Worm (Caenorhabditis elegans) whole organism, young adult: ENCODE measurements around the gene tpan-1.

Source experiments
- B0035.1 ChIP-seq: sonication (generic microtip); optimal IDR thresholded peaks from 2 replicates; lab custom pipeline; 2016; ENCODE audit warnings: missing genetic modification characterization, mild to moderate bottlenecking, missing compliant biosample characterization, missing genotype, missing genetic modification reagents
- C06A6.2 ChIP-seq: fragments of 200-800 bp; sonication (Bioruptor generic); conservative IDR thresholded peaks from 2 replicates; pipeline ENCODE4 v1.3.6; 2022; ENCODE audit warnings: missing genetic modification characterization, missing compliant biosample characterization
- C17E4.6 ChIP-seq: fragments of 200-800 bp; sonication (Bioruptor generic); IDR thresholded peaks from 2 replicates; pipeline ENCODE4 v1.3.6; 2022; ENCODE audit warnings: missing genetic modification reagents, missing genetic modification characterization, missing compliant biosample characterization
- F23B12.7 ChIP-seq: sonication (generic microtip); optimal IDR thresholded peaks from 2 replicates; lab custom pipeline; 2017; ENCODE audit warnings: missing genetic modification characterization, mild to moderate bottlenecking, missing compliant biosample characterization, antibody characterized with exemption, moderate library complexity; ENCODE audit not compliant: insufficient read depth
- F33H1.4 ChIP-seq: fragments of 200-800 bp; sonication (Bioruptor generic); IDR thresholded peaks from 2 replicates; pipeline ENCODE4 v1.3.6; 2022; ENCODE audit warnings: missing genetic modification reagents, missing genetic modification characterization, missing compliant biosample characterization
- F49E8.2 ChIP-seq: sonication (generic microtip); optimal IDR thresholded peaks from 3 replicates; lab custom pipeline; 2017; ENCODE audit warnings: missing genetic modification characterization, mild to moderate bottlenecking, missing compliant biosample characterization, antibody characterized with exemption, moderate library complexity; ENCODE audit not compliant: insufficient read depth
- F57C9.4 ChIP-seq: sonication (generic microtip); optimal IDR thresholded peaks from 2 replicates; lab custom pipeline; 2017; ENCODE audit warnings: mild to moderate bottlenecking, missing genetic modification characterization, missing compliant biosample characterization
- Y53G8AR.9 ChIP-seq: fragments of 200-800 bp; sonication (Bioruptor generic); conservative IDR thresholded peaks from 2 replicates; pipeline ENCODE4 v1.3.6; 2022; ENCODE audit warnings: missing genetic modification reagents, missing genetic modification characterization, missing compliant biosample characterization
- Y95B8A.8 ChIP-seq: fragments of 200-800 bp; sonication (Bioruptor generic); IDR thresholded peaks from 2 replicates; pipeline ENCODE4 v1.3.6; 2022; ENCODE audit warnings: missing genetic modification reagents, missing genetic modification characterization, missing compliant biosample characterization
- ama-1 ChIP-seq, 3 experiments: fragments of 150-350 bp in 1 of 3; sonication (generic microtip) in 2 of 3; optimal IDR thresholded peaks; 2 replicates each; lab custom pipeline; 2014 to 2018; ENCODE audit warnings: missing biosample characterization in 2 of 3, missing genetic modification characterization in 2 of 3, missing genetic modification reagents in 2 of 3
- atf-7 ChIP-seq: sonication (generic microtip); optimal IDR thresholded peaks from 2 replicates; lab custom pipeline; 2017; ENCODE audit warnings: mild to moderate bottlenecking, missing genetic modification characterization, missing compliant biosample characterization
- cebp-1 ChIP-seq, 2 experiments: fragments of 200-800 bp in 1 of 2; sonication (Bioruptor generic) in 1 of 2; sonication (generic microtip) in 1 of 2; IDR thresholded peaks in 1 of 2; optimal IDR thresholded peaks in 1 of 2; 2 replicates each; pipeline versions ENCODE4 v1.3.6 to Lab custom; 2017 to 2022; ENCODE audit warnings: missing compliant biosample characterization in 2 of 2, missing genetic modification characterization in 2 of 2, mild to moderate bottlenecking in 1 of 2, missing genetic modification reagents in 1 of 2, moderate library complexity in 1 of 2
- die-1 ChIP-seq: sonication (generic microtip); optimal IDR thresholded peaks from 2 replicates; lab custom pipeline; 2016; ENCODE audit warnings: missing genotype, mild to moderate bottlenecking, missing genetic modification characterization, missing compliant biosample characterization
- dox-1 ChIP-seq: fragments of 200-800 bp; sonication (Bioruptor generic); IDR thresholded peaks from 2 replicates; pipeline ENCODE4 v1.3.6; 2022; ENCODE audit warnings: missing genetic modification reagents, missing genetic modification characterization, missing compliant biosample characterization
- egl-18 ChIP-seq: fragments of 200-800 bp; sonication (Bioruptor generic); IDR thresholded peaks from 2 replicates; pipeline ENCODE4 v1.3.6; 2022; ENCODE audit warnings: missing genetic modification reagents, missing genetic modification characterization, missing compliant biosample characterization
- egl-44 ChIP-seq: fragments of 200-800 bp; sonication (Bioruptor generic); IDR thresholded peaks from 2 replicates; pipeline ENCODE4 v1.3.6; 2022; ENCODE audit warnings: missing genetic modification reagents, missing genetic modification characterization, missing compliant biosample characterization
- ets-4 ChIP-seq: fragments of 200-800 bp; sonication (Bioruptor generic); optimal IDR thresholded peaks from 2 replicates; lab custom pipeline; 2018; ENCODE audit warnings: mild to moderate bottlenecking, missing genetic modification characterization, missing compliant biosample characterization
- fkh-3 ChIP-seq: sonication (generic microtip); optimal IDR thresholded peaks from 2 replicates; lab custom pipeline; 2016; ENCODE audit warnings: mild to moderate bottlenecking, missing genetic modification characterization, missing compliant biosample characterization
- hmg-1.2 ChIP-seq: fragments of 200-800 bp; sonication (Bioruptor generic); IDR thresholded peaks from 2 replicates; pipeline ENCODE4 v1.3.6; 2022; ENCODE audit warnings: missing genetic modification reagents, missing genetic modification characterization, missing compliant biosample characterization
- hsf-1 ChIP-seq: fragments of 200-800 bp; sonication (Bioruptor generic); IDR thresholded peaks from 2 replicates; pipeline ENCODE4 v1.3.6; 2022; ENCODE audit warnings: missing genetic modification reagents, missing genetic modification characterization, missing compliant biosample characterization
- let-526 ChIP-seq: fragments of 200-800 bp; sonication (Bioruptor generic); IDR thresholded peaks from 2 replicates; pipeline ENCODE4 v1.3.6; 2022; ENCODE audit warnings: missing genetic modification reagents, missing genetic modification characterization, missing compliant biosample characterization
- let-607 ChIP-seq, 2 experiments: fragments of 200-800 bp in 1 of 2; sonication (Bioruptor generic) in 1 of 2; sonication (generic microtip) in 1 of 2; optimal IDR thresholded peaks; 2 replicates each; lab custom pipeline; 2016 to 2018; ENCODE audit warnings: mild to moderate bottlenecking in 2 of 2, missing compliant biosample characterization in 2 of 2, missing genetic modification characterization in 2 of 2, moderate library complexity in 2 of 2, missing genotype in 1 of 2
- lin-54 ChIP-seq: fragments of 200-800 bp; sonication (Bioruptor generic); optimal IDR thresholded peaks from 2 replicates; lab custom pipeline; 2018; ENCODE audit warnings: mild to moderate bottlenecking, missing genetic modification characterization, missing compliant biosample characterization
- lir-1 ChIP-seq: fragments of 200-800 bp; sonication (Bioruptor generic); conservative IDR thresholded peaks from 2 replicates; pipeline ENCODE4 v1.3.6; 2022; ENCODE audit warnings: missing genetic modification reagents, missing genetic modification characterization, missing compliant biosample characterization
- madf-8 ChIP-seq: fragments of 200-800 bp; sonication (Bioruptor generic); conservative IDR thresholded peaks from 2 replicates; pipeline ENCODE4 v1.3.6; 2022; ENCODE audit warnings: missing genetic modification reagents, missing genetic modification characterization, missing compliant biosample characterization
- mes-4 ChIP-seq: sonication (generic microtip); optimal IDR thresholded peaks from 2 replicates; lab custom pipeline; 2016; ENCODE audit warnings: missing genotype, missing genetic modification characterization, missing compliant biosample characterization
- nfya-1 ChIP-seq: sonication (generic microtip); optimal IDR thresholded peaks from 2 replicates; lab custom pipeline; 2017; ENCODE audit warnings: antibody characterized with exemption, missing compliant biosample characterization, missing genetic modification characterization, borderline replicate concordance; ENCODE audit not compliant: insufficient read depth
- nfyb-1 ChIP-seq: fragments of 200-800 bp; sonication (Bioruptor generic); IDR thresholded peaks from 2 replicates; pipeline ENCODE4 v1.3.6; 2022; ENCODE audit warnings: missing genetic modification reagents, missing genetic modification characterization, missing compliant biosample characterization
- nhr-179 ChIP-seq: sonication (generic microtip); optimal IDR thresholded peaks from 2 replicates; lab custom pipeline; 2016; ENCODE audit warnings: mild to moderate bottlenecking, missing genetic modification characterization, missing compliant biosample characterization
- nhr-80 ChIP-seq: sonication (generic microtip); optimal IDR thresholded peaks from 2 replicates; lab custom pipeline; 2016; ENCODE audit warnings: missing genetic modification characterization, missing compliant biosample characterization
- pha-4 ChIP-seq: fragments of 150-350 bp; sonication (generic microtip); optimal IDR thresholded peaks from 2 replicates; lab custom pipeline; 2014; ENCODE audit warnings: missing biosample characterization, missing genetic modification reagents, missing genetic modification characterization
- rcor-1 ChIP-seq: fragments of 200-800 bp; sonication (Bioruptor generic); IDR thresholded peaks from 2 replicates; pipeline ENCODE4 v1.3.6; 2022; ENCODE audit warnings: missing genetic modification reagents, missing genetic modification characterization, missing compliant biosample characterization
- repo-1 ChIP-seq: sonication (generic microtip); optimal IDR thresholded peaks from 2 replicates; lab custom pipeline; 2017; ENCODE audit warnings: mild to moderate bottlenecking, missing genetic modification characterization, missing compliant biosample characterization
- unc-62 ChIP-seq: fragments of 150-350 bp; optimal IDR thresholded peaks from 2 replicates; lab custom pipeline; 2014; ENCODE audit warnings: missing biosample characterization, missing genetic modification reagents, missing genetic modification characterization
- zfh-2 ChIP-seq: fragments of 200-800 bp; sonication (Bioruptor generic); conservative IDR thresholded peaks from 2 replicates; pipeline ENCODE4 v1.3.6; 2022; ENCODE audit warnings: missing genetic modification reagents, missing genetic modification characterization, missing compliant biosample characterization
- ztf-22 ChIP-seq: fragments of 200-800 bp; sonication (Bioruptor generic); optimal IDR thresholded peaks from 2 replicates; lab custom pipeline; 2018; ENCODE audit warnings: mild to moderate bottlenecking, missing genetic modification characterization, moderate library complexity, missing compliant biosample characterization
- ztf-25 ChIP-seq: fragments of 200-800 bp; sonication (Bioruptor generic); IDR thresholded peaks from 2 replicates; pipeline ENCODE4 v1.3.6; 2022; ENCODE audit warnings: missing genetic modification reagents, missing genetic modification characterization, missing compliant biosample characterization

The tpan-1 gene

DNA sequence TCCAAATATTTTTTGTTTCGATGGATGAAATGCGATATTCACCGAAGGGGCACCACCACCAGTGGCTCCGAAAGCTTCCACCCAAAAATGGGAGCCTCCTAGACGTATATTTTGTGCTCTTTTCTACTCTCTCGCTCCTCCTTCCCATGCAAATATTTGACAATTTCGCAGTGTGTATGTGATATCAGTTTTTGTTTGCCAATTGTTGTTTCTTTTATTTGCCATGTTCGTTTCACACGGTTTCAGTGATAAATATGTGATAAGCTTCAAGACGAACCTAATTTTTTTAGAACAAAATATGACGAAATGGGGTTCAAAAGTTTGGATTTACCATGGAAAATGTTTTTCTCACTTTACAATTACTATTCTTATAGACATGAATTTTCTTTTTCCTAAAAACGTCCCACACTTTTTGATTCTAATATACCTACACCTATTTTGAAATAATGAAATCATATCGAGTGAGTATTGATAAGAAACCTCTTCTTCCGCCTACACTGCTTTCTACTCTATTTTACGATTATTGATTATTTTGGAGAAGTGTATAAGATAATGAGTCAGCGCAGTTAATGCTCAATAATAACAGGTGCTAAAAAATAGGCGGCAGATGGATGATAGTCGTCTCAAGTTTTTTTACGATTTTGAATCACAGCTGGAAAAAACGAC lies 35.3 kb upstream of the tpan-1 start:
- TF ChIP-seq Y95B8A.8, result no peak
- TF ChIP-seq C17E4.6 (GFP tag; lab: Robert Waterston, UW), result no peak
- peak; percentile 70 for TF ChIP-seq pha-4

ce11 chrV:20755494-20755893 lies 33.8 kb upstream of the tpan-1 start:
- TF ChIP-seq hmg-1.2 (GFP tag; lab: Robert Waterston, UW), result no peak
- peak; percentile 3 for TF ChIP-seq nhr-80
- TF ChIP-seq nfyb-1, result no peak
- no peak for TF ChIP-seq cebp-1 (GFP tag; IDR thresholded peaks at IDR 0.05; lab: Robert Waterston, UW)
- TF ChIP-seq cebp-1 (tag; optimal IDR thresholded peaks at IDR 0.05; lab: Kevin White, UChicago), result peak; percentile 51

ce11 chrV:20756385-20756996 lies 32.8 kb upstream of the tpan-1 start:
- TF ChIP-seq atf-7 (no peak), nhr-179 (tag; lab: Kevin White, UChicago) (no peak), let-607 (tag; optimal IDR thresholded peaks at IDR 0.05; lab: Kevin White, UChicago) (no peak), ets-4 (no peak), fkh-3 (peak; percentile 12), Y53G8AR.9 (GFP tag; lab: Robert Waterston, UW) (no peak), hsf-1 (GFP tag; lab: Robert Waterston, UW) (no peak), zfh-2 (peak; percentile 66), F49E8.2 (tag; lab: Kevin White, UChicago) (no peak), nhr-80 (no peak), pha-4 (peak; percentile 95), F57C9.4 (no peak), ztf-25 (GFP tag; lab: Robert Waterston, UW) (no peak), egl-18 (GFP tag; lab: Robert Waterston, UW) (no peak), ztf-22 (GFP tag; lab: Kevin White, UChicago) (no peak)

DNA sequence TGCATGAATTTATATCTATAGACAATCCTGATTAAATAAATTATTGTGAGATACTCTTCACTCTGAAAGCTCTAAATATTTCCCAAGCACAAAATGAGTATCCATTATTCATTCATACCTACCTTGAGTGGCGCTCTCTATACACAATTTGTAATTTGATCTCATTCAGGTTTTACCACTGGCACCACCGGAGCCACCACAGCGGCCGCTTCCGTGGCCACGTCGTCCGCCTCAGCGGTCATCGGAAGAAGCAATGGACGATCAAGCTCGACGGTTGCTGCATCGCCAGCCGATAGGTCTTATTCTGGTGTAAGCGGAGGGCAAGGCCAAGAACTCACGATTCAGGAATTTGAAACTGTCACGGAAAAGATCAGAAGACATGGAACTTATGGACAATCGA lies 32.0 kb upstream of the tpan-1 start:
- TF ChIP-seq madf-8 (no peak), zfh-2 (peak; percentile 66; the same call in 1 of the 2 replicates)
- TF ChIP-seq, all 124 proteins: peak for 1

- TF ChIP-seq repo-1, result no peak
- TF ChIP-seq nfya-1, result no peak
- TF ChIP-seq mes-4 (tag; lab: Kevin White, UChicago), result no peak
- no peak for TF ChIP-seq F23B12.7 (tag; lab: Kevin White, UChicago)
- TF ChIP-seq die-1 (tag; lab: Kevin White, UChicago), result no peak
- no peak for TF ChIP-seq egl-44
- no peak for TF ChIP-seq F33H1.4 (GFP tag; lab: Robert Waterston, UW)
- TF ChIP-seq dox-1 (GFP tag; lab: Robert Waterston, UW), result no peak
- no peak for TF ChIP-seq C06A6.2 (GFP tag; lab: Robert Waterston, UW)
- TF ChIP-seq let-607 (tag; optimal IDR thresholded peaks at IDR 0.05; lab: Kevin White, UChicago), result no peak
- TF ChIP-seq ama-1 (optimal IDR thresholded peaks at IDR 0.05; lab: Kevin White, UChicago), result no peak
- no peak for TF ChIP-seq ama-1 (GFP tag; optimal IDR thresholded peaks at IDR 0.05; lab: Kevin White, UChicago)
- no peak for TF ChIP-seq lir-1 (GFP tag; lab: Robert Waterston, UW)
- TF ChIP-seq rcor-1, result no peak
- TF ChIP-seq lin-54 (GFP tag; lab: Kevin White, UChicago), result no peak
- no peak for TF ChIP-seq let-526 (GFP tag; lab: Robert Waterston, UW)
- no peak for TF ChIP-seq unc-62
- no peak for TF ChIP-seq nhr-80
- TF ChIP-seq B0035.1 (tag; lab: Kevin White, UChicago), result no peak
- TF ChIP-seq hmg-1.2 (GFP tag; lab: Robert Waterston, UW), result no peak
Measured at ce11 chrV:20758106-20758505, 31.2 kb upstream of the tpan-1 start.
